Worm (Caenorhabditis elegans): ENCODE data around the gene mig-23.

DNA sequence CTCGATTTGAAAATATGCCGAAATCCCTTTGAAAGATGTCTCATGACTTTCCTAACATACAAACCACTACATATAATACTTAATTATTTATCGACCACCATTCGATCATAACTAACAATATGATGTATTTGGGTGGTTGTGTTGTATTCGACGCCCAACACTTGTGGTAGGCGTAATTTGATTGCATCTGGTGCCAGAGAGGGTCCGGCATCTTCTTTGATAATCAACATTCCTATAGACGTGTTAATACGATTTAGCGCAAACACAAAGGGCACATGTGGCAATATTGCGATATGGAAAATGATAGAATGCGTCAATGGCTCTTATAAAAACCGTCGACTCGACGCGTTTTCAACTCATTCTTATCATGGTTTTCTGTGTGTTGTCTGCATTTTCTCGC, 44.8 kb downstream of the mig-23 start:
- TF ChIP-seq him-1 (tag; optimal IDR thresholded peaks at IDR 0.05) (no peak), dao-5 (tag; optimal IDR thresholded peaks at IDR 0.05) (no peak), W03F9.2 (tag; optimal IDR thresholded peaks at IDR 0.05) (no peak)
